Fruit fly (Drosophila melanogaster) whole organism, embryonic: ENCODE results near the gene CG34290.

Experiments
- B-H2 ChIP-seq: fragments of 200-800 bp; sonication (Bioruptor generic); optimal IDR thresholded peaks from 2 replicates; lab custom pipeline; 2018; ENCODE audit warnings: missing biosample characterization, mild to moderate bottlenecking, missing genetic modification characterization
- CG10979 ChIP-seq: fragments of 200-800 bp; sonication (Bioruptor generic); optimal IDR thresholded peaks from 2 replicates; lab custom pipeline; 2018; ENCODE audit warnings: missing biosample characterization, mild to moderate bottlenecking, missing genetic modification characterization, moderate library complexity
- CG11504 ChIP-seq: fragments of 200-800 bp; sonication (Bioruptor generic); optimal IDR thresholded peaks from 3 replicates; lab custom pipeline; 2019; ENCODE audit warnings: missing biosample characterization, mild to moderate bottlenecking, missing genetic modification characterization, moderate library complexity
- CG12155 ChIP-seq: fragments of 200-800 bp; sonication (Bioruptor generic); optimal IDR thresholded peaks from 3 replicates; lab custom pipeline; 2016; ENCODE audit warnings: missing biosample characterization, missing genetic modification characterization
- CG12219 ChIP-seq: fragments of 200-800 bp; sonication (Bioruptor generic); optimal IDR thresholded peaks from 3 replicates; lab custom pipeline; 2018; ENCODE audit warnings: missing biosample characterization, mild to moderate bottlenecking, missing genetic modification characterization
- CG13894 ChIP-seq: fragments of 200-800 bp; sonication (Bioruptor generic); optimal IDR thresholded peaks from 3 replicates; lab custom pipeline; 2018; ENCODE audit warnings: missing biosample characterization, mild to moderate bottlenecking, missing genetic modification characterization, moderate library complexity
- CG17385 ChIP-seq: fragments of 200-800 bp; sonication (Bioruptor generic); optimal IDR thresholded peaks from 3 replicates; lab custom pipeline; 2018; ENCODE audit warnings: missing biosample characterization, mild to moderate bottlenecking, missing genetic modification characterization
- CG18476 ChIP-seq: fragments of 200-800 bp; sonication (Bioruptor generic); optimal IDR thresholded peaks from 2 replicates; lab custom pipeline; 2016; ENCODE audit warnings: missing biosample characterization, mild to moderate bottlenecking, missing genetic modification characterization
- CG31441 ChIP-seq: fragments of 200-800 bp; sonication (Bioruptor generic); IDR thresholded peaks from 2 replicates; pipeline ENCODE4 v1.3.6; 2022; ENCODE audit warnings: missing biosample characterization, missing genetic modification characterization
- CG3163 ChIP-seq: fragments of 200-800 bp; sonication (Bioruptor generic); optimal IDR thresholded peaks from 3 replicates; lab custom pipeline; 2016; ENCODE audit warnings: missing biosample characterization, missing genetic modification characterization
- CG3407 ChIP-seq: fragments of 200-800 bp; sonication (Bioruptor generic); optimal IDR thresholded peaks from 2 replicates; lab custom pipeline; 2018; ENCODE audit warnings: missing biosample characterization, mild to moderate bottlenecking, missing genetic modification characterization
- CG43689 ChIP-seq: fragments of 200-800 bp; sonication (Bioruptor generic); IDR thresholded peaks from 2 replicates; pipeline ENCODE4 v1.3.6; 2022; ENCODE audit warnings: missing biosample characterization, missing genetic modification characterization
- CG6272 ChIP-seq: fragments of 200-800 bp; sonication (Bioruptor generic); IDR thresholded peaks from 2 replicates; pipeline ENCODE4 v1.3.6; 2022; ENCODE audit warnings: missing biosample characterization, missing genetic modification characterization
- CG6765 ChIP-seq: fragments of 200-800 bp; sonication (Bioruptor generic); optimal IDR thresholded peaks from 3 replicates; lab custom pipeline; 2017; ENCODE audit warnings: missing biosample characterization, mild to moderate bottlenecking, missing genetic modification characterization
- CG7745 ChIP-seq: fragments of 200-800 bp; sonication (Bioruptor generic); optimal IDR thresholded peaks from 2 replicates; lab custom pipeline; 2018; ENCODE audit warnings: missing biosample characterization, mild to moderate bottlenecking, missing genetic modification characterization, moderate library complexity
- CG7839 ChIP-seq: fragments of 200-800 bp; sonication (Bioruptor generic); optimal IDR thresholded peaks from 3 replicates; lab custom pipeline; 2018; ENCODE audit warnings: missing biosample characterization, mild to moderate bottlenecking, missing genetic modification characterization, moderate library complexity
- CG8281 ChIP-seq: fragments of 200-800 bp; sonication (Bioruptor generic); optimal IDR thresholded peaks from 2 replicates; lab custom pipeline; 2018; ENCODE audit warnings: missing biosample characterization, mild to moderate bottlenecking, missing genetic modification characterization, moderate library complexity
- CG8359 ChIP-seq: fragments of 200-800 bp; sonication (Bioruptor generic); optimal IDR thresholded peaks from 2 replicates; lab custom pipeline; 2017; ENCODE audit warnings: missing biosample characterization, mild to moderate bottlenecking, missing genetic modification characterization, borderline replicate concordance
- CG8478 ChIP-seq: fragments of >200 bp; optimal IDR thresholded peaks from 2 replicates; lab custom pipeline; 2018
- CG9817 ChIP-seq: fragments of 200-800 bp; sonication (Bioruptor generic); optimal IDR thresholded peaks from 2 replicates; lab custom pipeline; 2018; ENCODE audit warnings: missing biosample characterization, mild to moderate bottlenecking, missing genetic modification characterization, moderate library complexity
- Camta ChIP-seq: fragments of 200-800 bp; sonication (Bioruptor generic); optimal IDR thresholded peaks from 2 replicates; lab custom pipeline; 2016; ENCODE audit warnings: missing biosample characterization, missing genetic modification characterization
- Dad ChIP-seq: fragments of 200-800 bp; sonication (Bioruptor generic); optimal IDR thresholded peaks from 3 replicates; lab custom pipeline; 2016; ENCODE audit warnings: missing biosample characterization, missing genetic modification characterization
- Dll ChIP-seq: fragments of 200-800 bp; sonication (Bioruptor generic); IDR thresholded peaks from 4 replicates; pipeline ENCODE4 v1.3.6; 2022; ENCODE audit warnings: missing biosample characterization, missing genetic modification characterization; ENCODE audit not compliant: partially characterized antibody
- Ets97D ChIP-seq: fragments of 200-800 bp; sonication (Bioruptor generic); optimal IDR thresholded peaks from 3 replicates; lab custom pipeline; 2016; ENCODE audit warnings: missing biosample characterization, missing genetic modification characterization
- Hand ChIP-seq: fragments of 200-800 bp; sonication (Bioruptor generic); optimal IDR thresholded peaks from 2 replicates; lab custom pipeline; 2017; ENCODE audit warnings: mild to moderate bottlenecking, missing biosample characterization, missing genetic modification reagents, missing genetic modification characterization
- Lim3 ChIP-seq: fragments of 200-800 bp; sonication (Bioruptor generic); IDR thresholded peaks from 2 replicates; pipeline ENCODE4 v1.3.6; 2022; ENCODE audit warnings: missing biosample characterization, missing genetic modification characterization
- Lpt ChIP-seq: fragments of >200 bp; optimal IDR thresholded peaks from 2 replicates; lab custom pipeline; 2018; ENCODE audit warnings: missing biosample characterization, missing genetic modification characterization
- MBD-R2 ChIP-seq: fragments of 200-800 bp; sonication (Bioruptor generic); IDR thresholded peaks from 2 replicates; pipeline ENCODE4 v1.3.6; 2022; ENCODE audit warnings: missing biosample characterization, missing genetic modification characterization
- Med ChIP-seq: fragments of 200-800 bp; sonication (Bioruptor generic); peaks from one replicate; lab custom pipeline; 2016; ENCODE audit warnings: missing biosample characterization, missing genetic modification characterization, mild to moderate bottlenecking, inconsistent platforms, moderate library complexity
- NFAT ChIP-seq: fragments of 200-800 bp; sonication (Bioruptor generic); IDR thresholded peaks from 2 replicates; pipeline ENCODE4 v1.3.6; 2022; ENCODE audit warnings: missing biosample characterization, missing genetic modification characterization
- NfI ChIP-seq: fragments of 200-800 bp; sonication (Bioruptor generic); optimal IDR thresholded peaks from 3 replicates; lab custom pipeline; 2018; ENCODE audit warnings: missing biosample characterization, mild to moderate bottlenecking, missing genetic modification characterization, moderate library complexity
- abd-A ChIP-seq: fragments of 200-800 bp; sonication (Bioruptor generic); optimal IDR thresholded peaks from 3 replicates; lab custom pipeline; 2019; ENCODE audit warnings: missing biosample characterization, mild to moderate bottlenecking, missing genetic modification characterization, moderate library complexity
- ara ChIP-seq: fragments of 200-800 bp; sonication (Bioruptor generic); IDR thresholded peaks from 2 replicates; pipeline ENCODE4 v1.3.6; 2022; ENCODE audit warnings: missing biosample characterization, missing genetic modification characterization
- bbx ChIP-seq: fragments of 200-800 bp; sonication (Bioruptor generic); IDR thresholded peaks from 2 replicates; pipeline ENCODE4 v1.3.6; 2022; ENCODE audit warnings: missing biosample characterization, missing genetic modification characterization; ENCODE audit not compliant: partially characterized antibody
- cad ChIP-seq: fragments of >200 bp; optimal IDR thresholded peaks from 2 replicates; lab custom pipeline; 2017; ENCODE audit warnings: missing biosample characterization, missing genetic modification characterization
- chm ChIP-seq: fragments of 200-800 bp; sonication (Bioruptor generic); IDR thresholded peaks from 2 replicates; pipeline ENCODE4 v1.3.6; 2022; ENCODE audit warnings: missing biosample characterization, missing genetic modification characterization
- dimm ChIP-seq: fragments of 200-800 bp; sonication (Bioruptor generic); IDR thresholded peaks from 2 replicates; pipeline ENCODE4 v1.3.6; 2022; ENCODE audit warnings: missing biosample characterization, missing genetic modification characterization
- gfzf ChIP-seq: fragments of 200-800 bp; sonication (Bioruptor generic); optimal IDR thresholded peaks from 2 replicates; lab custom pipeline; 2016; ENCODE audit warnings: missing biosample characterization, mild to moderate bottlenecking, missing genetic modification characterization, moderate library complexity
- hth ChIP-seq: fragments of >200 bp; optimal IDR thresholded peaks from 2 replicates; lab custom pipeline; 2017; ENCODE audit warnings: inconsistent platforms
- kah ChIP-seq: fragments of 200-800 bp; sonication (Bioruptor generic); optimal IDR thresholded peaks from 2 replicates; lab custom pipeline; 2018; ENCODE audit warnings: missing biosample characterization, mild to moderate bottlenecking, missing genetic modification characterization
- pb ChIP-seq: fragments of 200-800 bp; sonication (Bioruptor generic); optimal IDR thresholded peaks from 3 replicates; lab custom pipeline; 2016; ENCODE audit warnings: missing biosample characterization, missing genetic modification characterization
- pnt ChIP-seq: fragments of 200-800 bp; sonication (Bioruptor generic); optimal IDR thresholded peaks from 3 replicates; lab custom pipeline; 2016; ENCODE audit warnings: missing biosample characterization, missing genetic modification characterization
- prd ChIP-seq, 3 experiments: fragments of >200 bp in 2 of 3; fragments of 200-800 bp in 1 of 3; sonication (Bioruptor generic) in 1 of 3; optimal IDR thresholded peaks in 2 of 3; IDR thresholded peaks in 1 of 3; 2 replicates in 2 of 3; 3 replicates in 1 of 3; pipeline versions ENCODE4 v1.3.6 to Lab custom; 2017 to 2022; ENCODE audit warnings: missing biosample characterization in 1 of 3, missing genetic modification characterization in 1 of 3
- row ChIP-seq: fragments of 200-800 bp; sonication (Bioruptor generic); IDR thresholded peaks from 3 replicates; pipeline ENCODE4 v1.3.6; 2022; ENCODE audit warnings: missing biosample characterization, missing genetic modification characterization
- salm ChIP-seq: fragments of 200-800 bp; sonication (Bioruptor generic); optimal IDR thresholded peaks from 2 replicates; lab custom pipeline; 2018; ENCODE audit warnings: missing biosample characterization, mild to moderate bottlenecking, missing genetic modification characterization
- shn ChIP-seq: fragments of 200-800 bp; sonication (Bioruptor generic); optimal IDR thresholded peaks from 3 replicates; lab custom pipeline; 2016; ENCODE audit warnings: missing biosample characterization, missing genetic modification characterization
- sisA ChIP-seq: fragments of 200-800 bp; sonication (Bioruptor generic); IDR thresholded peaks from 2 replicates; pipeline ENCODE4 v1.3.6; 2022; ENCODE audit warnings: missing biosample characterization, missing genetic modification characterization
- tio ChIP-seq: fragments of 200-800 bp; sonication (Bioruptor generic); optimal IDR thresholded peaks from 2 replicates; lab custom pipeline; 2017; ENCODE audit warnings: missing biosample characterization, missing genetic modification characterization, inconsistent platforms
- unc-4 ChIP-seq: fragments of 200-800 bp; sonication (Bioruptor generic); IDR thresholded peaks from 2 replicates; pipeline ENCODE4 v1.3.6; 2022; ENCODE audit warnings: missing biosample characterization, missing genetic modification characterization; ENCODE audit not compliant: partially characterized antibody
- vfl ChIP-seq: fragments of 200-800 bp; sonication (Bioruptor generic); optimal IDR thresholded peaks from 2 replicates; lab custom pipeline; 2016; ENCODE audit warnings: missing biosample characterization, missing genetic modification characterization

The CG34290 gene

dm6 chr3R:24263588-24264413 is 25.8 kb downstream of the CG34290 start (continued):
- TF ChIP-seq Dad (GFP tag; lab: Kevin White, UChicago), result no peak
- TF ChIP-seq tio (GFP tag; lab: Kevin White, UChicago), result no peak
- TF ChIP-seq dimm (GFP tag; lab: Robert Waterston, UW), result no peak
- TF ChIP-seq row, result peak; percentile 58; the same call in 2 of the 3 replicates
- TF ChIP-seq Hand, result no peak
- no peak for TF ChIP-seq CG9817 (tag; lab: Kevin White, UChicago)
- no peak for TF ChIP-seq CG10979 (tag; lab: Kevin White, UChicago)
- no peak for TF ChIP-seq kah (GFP tag; lab: Kevin White, UChicago)
- peak; percentile 40 for TF ChIP-seq CG13894 (tag; lab: Kevin White, UChicago)
- no peak for TF ChIP-seq Dll (GFP tag; lab: Robert Waterston, UW)
- no peak for TF ChIP-seq pb (GFP tag; lab: Kevin White, UChicago)
- peak; percentile 17 for TF ChIP-seq CG11504
- no peak for TF ChIP-seq CG31441 (GFP tag; lab: Robert Waterston, UW)
- no peak for TF ChIP-seq CG12219 (GFP tag; lab: Kevin White, UChicago)
- TF ChIP-seq Ets97D, result no peak
- no peak for TF ChIP-seq NfI (GFP tag; lab: Kevin White, UChicago)
- TF ChIP-seq ara, result no peak
- TF ChIP-seq CG3407 (GFP tag; lab: Kevin White, UChicago), result no peak
- TF ChIP-seq CG7745, result no peak
- TF ChIP-seq NFAT (GFP tag; lab: Robert Waterston, UW), result no peak
- no peak for TF ChIP-seq CG12155 (GFP tag; lab: Kevin White, UChicago)
- no peak for TF ChIP-seq CG3163 (GFP tag; lab: Kevin White, UChicago)
- no peak for TF ChIP-seq salm (tag; lab: Kevin White, UChicago)
- peak; percentile 65 for TF ChIP-seq abd-A
- no peak for TF ChIP-seq CG8281
- TF ChIP-seq CG6765 (GFP tag; lab: Kevin White, UChicago), result no peak
- no peak for TF ChIP-seq bbx (GFP tag; lab: Robert Waterston, UW)
- TF ChIP-seq Lpt (GFP tag; lab: Kevin White, UChicago), result no peak
- TF ChIP-seq hth, result no peak
- TF ChIP-seq CG8478 (lab: Kevin White, UChicago), result no peak
- no peak for TF ChIP-seq CG18476 (GFP tag; lab: Kevin White, UChicago)
- TF ChIP-seq Med (GFP tag; lab: Kevin White, UChicago), result peak; percentile 71
- no peak for TF ChIP-seq unc-4
- no peak for TF ChIP-seq gfzf (GFP tag; lab: Kevin White, UChicago)
- TF ChIP-seq sisA (GFP tag; lab: Robert Waterston, UW), result no peak
- no peak for TF ChIP-seq shn
- TF ChIP-seq CG17385 (GFP tag; lab: Kevin White, UChicago), result no peak
- 0 out of 2 replicates have a peak, but pooled peaks have one; percentile 42 for TF ChIP-seq chm (GFP tag; lab: Robert Waterston, UW)
- TF ChIP-seq B-H2 (GFP tag; lab: Kevin White, UChicago), result no peak
- no peak for TF ChIP-seq CG43689 (GFP tag; lab: Robert Waterston, UW)
- TF ChIP-seq MBD-R2, result no peak
- TF ChIP-seq prd (optimal IDR thresholded peaks at IDR 0.05; lab: Kevin White, UChicago), result no peak
- 0 out of 3 replicates have a peak, but pooled peaks have one; percentile 28 for TF ChIP-seq prd (GFP tag; IDR thresholded peaks at IDR 0.05; lab: Robert Waterston, UW)
- TF ChIP-seq CG7839 (tag; lab: Kevin White, UChicago), result no peak
- TF ChIP-seq CG8359 (GFP tag; lab: Kevin White, UChicago), result no peak
- no peak for TF ChIP-seq pnt (GFP tag; lab: Kevin White, UChicago)
- no peak for TF ChIP-seq cad (GFP tag; lab: Kevin White, UChicago)
- TF ChIP-seq Camta, result no peak
- no peak for TF ChIP-seq vfl (GFP tag; lab: Kevin White, UChicago)
- TF ChIP-seq Lim3 (GFP tag; lab: Robert Waterston, UW), result no peak
- TF ChIP-seq CG6272 (GFP tag; lab: Robert Waterston, UW), result no peak
